Worm (Caenorhabditis elegans) whole organism, L3 larva: Measurements from ENCODE around the gene F34H10.5.

ENCODE experiments used
- elt-2 ChIP-seq: sonication (generic microtip); optimal IDR thresholded peaks from 2 replicates; lab custom pipeline; 2016; ENCODE audit warnings: missing genetic modification reagents, mild to moderate bottlenecking, missing genetic modification characterization, missing compliant biosample characterization
- lin-15B ChIP-seq: fragments of 150-350 bp; optimal IDR thresholded peaks from 2 replicates; lab custom pipeline; 2014; ENCODE audit warnings: missing biosample characterization, missing genetic modification characterization

DNA sequence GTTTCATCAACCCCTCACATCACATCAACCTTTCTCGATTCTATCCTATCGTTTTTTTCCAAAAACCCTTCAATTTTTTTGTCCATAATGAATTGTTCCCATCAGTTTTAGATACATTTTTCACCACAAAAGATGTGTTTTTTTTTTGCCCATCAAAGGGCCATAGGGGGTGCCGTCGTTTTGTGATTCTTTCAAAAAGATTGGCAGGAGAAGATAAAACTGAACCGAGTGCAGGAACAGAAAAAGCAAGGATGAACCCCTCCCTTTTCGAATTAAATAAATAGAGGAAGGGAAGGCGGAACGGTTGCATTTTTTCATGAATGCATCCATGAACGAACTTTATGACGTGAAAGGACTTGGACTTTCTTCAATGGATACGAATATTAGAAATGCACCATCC lies 18.6 kb upstream of the F34H10.5 start, which contains the start of gene C11E4.7:
- TF ChIP-seq lin-15B (tag; lab: Kevin White, UChicago) = no peak
- no peak for TF ChIP-seq elt-2
